Fruit fly (Drosophila melanogaster): ENCODE measurements around the gene CG14397.

dm6 chr2L:21051873-21052736 is 38.9 kb upstream of the CG14397 start, which contains the start of gene CG42238:
- TF ChIP-seq CG34376 (GFP tag; optimal IDR thresholded peaks at IDR 0.05) (no peak), Fer3 (tag; optimal IDR thresholded peaks at IDR 0.05) (no peak), Blimp-1 (GFP tag; optimal IDR thresholded peaks at IDR 0.05) (no peak)

Measured in whole organism, embryonic.